Worm (Caenorhabditis elegans): ENCODE results near the gene F54E4.2.

ce11 chrX:14628816-14629215, at the start of gene F54E4.2:
- TF ChIP-seq ztf-23 (GFP tag; IDR thresholded peaks at IDR 0.05) (no peak), tab-1 (GFP tag; IDR thresholded peaks at IDR 0.05) (no peak), ref-1 (GFP tag; conservative IDR thresholded peaks at IDR 0.05) (no peak), flt-1 (GFP tag; IDR thresholded peaks at IDR 0.05) (no peak), cog-1 (tag; optimal IDR thresholded peaks at IDR 0.05) (no peak), klf-2 (GFP tag; conservative IDR thresholded peaks at IDR 0.05) (no peak), ztf-29 (GFP tag; IDR thresholded peaks at IDR 0.05) (no peak)
